Worm (Caenorhabditis elegans) whole organism, dauer: ENCODE data around the gene C15H11.10.

Experiments used
- unc-62 ChIP-seq: sonication (generic microtip); optimal IDR thresholded peaks from 2 replicates; lab custom pipeline; 2017; ENCODE audit warnings: missing biosample characterization, missing genetic modification reagents, missing genetic modification characterization

Gene C15H11.10

ce11 chrV:14426013-14426412 is 34.1 kb downstream of the C15H11.10 start:
- TF ChIP-seq unc-62: no peak

- no peak for TF ChIP-seq unc-62
Measured at ce11 chrV:14427069-14427825, 35.3 kb downstream of the C15H11.10 start.

ce11 chrV:14428865-14429264 is 36.9 kb downstream of the C15H11.10 start, which contains the start of gene F23B12.1:
Gene F23B12.1 (plus strand): TSS chrV:14429165.
- TF ChIP-seq unc-62: no peak

- no peak for TF ChIP-seq unc-62
Measured at ce11 chrV:14432259-14432658, 40.3 kb downstream of the C15H11.10 start, which contains the start of gene egl-1. Gene egl-1 (minus strand): TSS chrV:14432359.

- TF ChIP-seq unc-62: no peak
Measured at ce11 chrV:14433584-14433983, 41.7 kb downstream of the C15H11.10 start.

ce11 chrV:14436195-14436594 is 44.3 kb downstream of the C15H11.10 start:
- TF ChIP-seq unc-62: no peak

ce11 chrV:14437355-14437754 is 45.4 kb downstream of the C15H11.10 start:
- no peak for TF ChIP-seq unc-62

ce11 chrV:14438099-14438739 is 46.3 kb downstream of the C15H11.10 start:
- TF ChIP-seq unc-62: no peak

- no peak for TF ChIP-seq unc-62
Measured at ce11 chrV:14439236-14439635, 47.3 kb downstream of the C15H11.10 start.

- no peak for TF ChIP-seq unc-62
Measured at ce11 chrV:14440841-14441240, 48.9 kb downstream of the C15H11.10 start, which contains the start of gene F23B12.4. Gene F23B12.4 (plus strand): TSS chrV:14441141.
